Worm (Caenorhabditis elegans): ENCODE results near the gene alg-2.

alg-2 gene

DNA sequence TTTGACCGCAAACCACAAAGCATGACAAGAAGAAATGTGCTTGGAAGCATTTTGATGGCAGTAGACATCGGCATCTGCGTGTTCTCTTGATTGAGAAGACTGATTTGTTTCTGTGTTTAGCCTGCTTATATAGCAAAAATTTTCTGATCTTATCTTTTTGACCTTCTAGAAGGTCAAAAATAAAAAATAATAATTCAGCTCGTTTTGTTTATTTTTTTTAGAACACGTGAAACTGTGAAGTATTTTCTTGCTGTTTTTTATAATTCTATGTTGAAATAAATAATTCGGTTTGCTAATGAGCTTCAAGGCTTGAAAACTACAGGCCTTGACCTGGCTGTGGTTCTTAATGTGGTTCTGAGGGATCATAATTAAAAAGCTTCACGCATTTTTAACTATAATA is 54.3 kb downstream of the alg-2 start, which contains the start of gene R07C3.13:
R07C3.13 (minus strand) TSS at position 101 of the 400 bp plus-strand sequence.
- no peak for TF ChIP-seq nhr-237 (tag; optimal IDR thresholded peaks at IDR 0.05)
- TF ChIP-seq efl-1 (optimal IDR thresholded peaks at IDR 0.05), result no peak
- peak in 1 of 2 experiments; percentile 15 for TF ChIP-seq efl-1 (GFP tag; optimal IDR thresholded peaks at IDR 0.05 in 1 of 2)

All from whole organism, L1 larva.